Worm (Caenorhabditis elegans): ENCODE measurements around the gene C05D12.1.

- TF ChIP-seq nfya-1 (tag; optimal IDR thresholded peaks at IDR 0.05), result no peak
- TF ChIP-seq pqm-1 (tag; optimal IDR thresholded peaks at IDR 0.05), result no peak
- TF ChIP-seq ama-1 (optimal IDR thresholded peaks at IDR 0.05), result no peak
- no peak for TF ChIP-seq K02D7.2 (tag; optimal IDR thresholded peaks at IDR 0.05)
- no peak for TF ChIP-seq ahr-1 (tag; optimal IDR thresholded peaks at IDR 0.05)
- TF ChIP-seq ceh-6 (GFP tag; optimal IDR thresholded peaks at IDR 0.05), result no peak
- TF ChIP-seq mec-3 (tag; optimal IDR thresholded peaks at IDR 0.05; ENCODE audit: borderline replicate concordance), result no peak
- TF ChIP-seq dve-1 (tag; optimal IDR thresholded peaks at IDR 0.05), result no peak
- TF ChIP-seq fax-1 (tag; optimal IDR thresholded peaks at IDR 0.05), result no peak
- TF ChIP-seq Y22D7AL.16 (tag; optimal IDR thresholded peaks at IDR 0.05), result no peak
- TF ChIP-seq nhr-11 (tag; optimal IDR thresholded peaks at IDR 0.05), result no peak
- TF ChIP-seq ceh-34 (tag; optimal IDR thresholded peaks at IDR 0.05), result no peak
- no peak for TF ChIP-seq pag-3 (tag; optimal IDR thresholded peaks at IDR 0.05; ENCODE audit: borderline replicate concordance)
These were observed 8.5 kb upstream of the C05D12.1 start for ce11 chrII:11424032-11424431.
